Fruit fly (Drosophila melanogaster) whole organism, prepupa: ENCODE results near the gene CG31928.

Experiments used
- CG10631 ChIP-seq: fragments of 200-800 bp; sonication (Bioruptor generic); optimal IDR thresholded peaks from 2 replicates; lab custom pipeline; 2016; ENCODE audit warnings: missing biosample characterization, missing genetic modification characterization
- CG15336 ChIP-seq: fragments of 200-800 bp; sonication (Bioruptor generic); IDR thresholded peaks from 2 replicates; pipeline ENCODE4 v1.3.6; 2022; ENCODE audit warnings: missing biosample characterization, missing genetic modification characterization
- CG3032 ChIP-seq: fragments of 200-800 bp; optimal IDR thresholded peaks from 2 replicates; lab custom pipeline; 2019; ENCODE audit warnings: missing biosample characterization, mild to moderate bottlenecking, missing genetic modification characterization, moderate library complexity
- CG32006 ChIP-seq: fragments of 200-800 bp; sonication (Bioruptor generic); optimal IDR thresholded peaks from 3 replicates; lab custom pipeline; 2017; ENCODE audit warnings: missing biosample characterization, mild to moderate bottlenecking, missing genetic modification characterization
- CG34406 ChIP-seq: fragments of 200-800 bp; sonication (Bioruptor generic); optimal IDR thresholded peaks from 3 replicates; lab custom pipeline; 2016; ENCODE audit warnings: missing biosample characterization, missing genetic modification characterization
- CG6808 ChIP-seq: fragments of 200-800 bp; sonication (Bioruptor generic); optimal IDR thresholded peaks from 3 replicates; lab custom pipeline; 2017; ENCODE audit warnings: missing biosample characterization, missing genetic modification characterization, mild to moderate bottlenecking, moderate library complexity, missing genetic modification reagents
- Eip93F ChIP-seq: fragments of 200-800 bp; sonication (Bioruptor generic); optimal IDR thresholded peaks from 2 replicates; lab custom pipeline; 2016; ENCODE audit warnings: missing biosample characterization, mild to moderate bottlenecking, missing genetic modification characterization
- Hr38 ChIP-seq: sonication (Bioruptor generic); optimal IDR thresholded peaks from 2 replicates; lab custom pipeline; 2016; ENCODE audit warnings: missing biosample characterization, missing genetic modification characterization
- Hr39 ChIP-seq: fragments of 200-800 bp; sonication (Bioruptor generic); optimal IDR thresholded peaks from 2 replicates; lab custom pipeline; 2016; ENCODE audit warnings: missing biosample characterization, missing genetic modification characterization
- OdsH ChIP-seq: fragments of 200-800 bp; sonication (Bioruptor generic); optimal IDR thresholded peaks from 3 replicates; lab custom pipeline; 2016; ENCODE audit warnings: missing biosample characterization, missing genetic modification characterization
- Sox102F ChIP-seq: fragments of 200-800 bp; sonication (Bioruptor generic); optimal IDR thresholded peaks from 2 replicates; lab custom pipeline; 2016; ENCODE audit warnings: missing biosample characterization, mild to moderate bottlenecking, missing genetic modification characterization
- achi ChIP-seq: fragments of 200-800 bp; sonication (Bioruptor generic); optimal IDR thresholded peaks from 3 replicates; lab custom pipeline; 2016; ENCODE audit warnings: missing biosample characterization, missing genetic modification characterization
- vri ChIP-seq: fragments of 200-800 bp; sonication (Bioruptor generic); optimal IDR thresholded peaks from 3 replicates; lab custom pipeline; 2016; ENCODE audit warnings: missing biosample characterization, mild to moderate bottlenecking, missing genetic modification characterization

DNA sequence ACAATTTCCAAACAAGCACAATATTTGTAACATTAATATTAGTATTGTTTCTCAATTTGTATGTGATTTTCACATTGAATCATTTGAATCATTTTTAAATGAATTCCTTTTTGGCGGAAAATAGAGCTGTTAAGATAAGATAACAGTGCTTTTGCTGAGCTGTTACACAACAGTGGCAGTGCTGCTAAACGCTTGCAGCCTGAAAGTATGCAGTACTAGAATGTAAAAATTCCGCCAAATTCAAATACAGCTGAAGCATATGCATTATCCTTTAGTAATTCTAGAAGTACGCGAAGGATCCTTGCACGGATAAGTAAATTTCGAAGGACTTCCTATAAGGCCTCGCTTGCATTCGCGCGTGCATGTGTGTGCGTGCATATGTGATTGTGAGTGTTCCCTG, 12.2 kb downstream of the CG31928 start:
- TF ChIP-seq CG6808 (GFP tag; lab: Kevin White, UChicago) (no peak), Eip93F (GFP tag; lab: Kevin White, UChicago) (no peak), Hr38 (no peak), Sox102F (GFP tag; lab: Kevin White, UChicago) (no peak), CG34406 (GFP tag; lab: Kevin White, UChicago) (no peak), CG3032 (no peak), OdsH (no peak), CG32006 (GFP tag; lab: Kevin White, UChicago) (no peak), Hr39 (GFP tag; lab: Kevin White, UChicago) (no peak), CG15336 (GFP tag; lab: Robert Waterston, UW) (no peak), vri (GFP tag; lab: Kevin White, UChicago) (no peak), CG10631 (no peak), achi (GFP tag; lab: Kevin White, UChicago) (no peak)
